Fruit fly (Drosophila melanogaster) whole organism, pupa: ENCODE results near the gene Iru.

Source experiments
- CG12605 ChIP-seq: fragments of 200-800 bp; sonication (Bioruptor generic); IDR thresholded peaks from 2 replicates; pipeline ENCODE4 v1.3.6; 2022; ENCODE audit warnings: missing biosample characterization, missing genetic modification characterization
- CG13204 ChIP-seq: fragments of 200-800 bp; sonication (Bioruptor generic); optimal IDR thresholded peaks from 2 replicates; lab custom pipeline; 2018; ENCODE audit warnings: missing biosample characterization, mild to moderate bottlenecking, missing genetic modification characterization, moderate library complexity
- CG32121 ChIP-seq: fragments of 200-800 bp; sonication (Bioruptor generic); IDR thresholded peaks from 2 replicates; pipeline ENCODE4 v1.3.6; 2022; ENCODE audit warnings: missing biosample characterization, missing genetic modification characterization
- CG34367 ChIP-seq: fragments of 200-800 bp; sonication (Bioruptor generic); optimal IDR thresholded peaks from 2 replicates; lab custom pipeline; 2018; ENCODE audit warnings: missing biosample characterization, mild to moderate bottlenecking, missing genetic modification characterization
- CG4496 ChIP-seq: fragments of 200-800 bp; sonication (Bioruptor generic); IDR thresholded peaks from 3 replicates; pipeline ENCODE4 v1.3.6; 2022; ENCODE audit warnings: missing biosample characterization, missing genetic modification characterization
- CG8159 ChIP-seq: fragments of 200-800 bp; sonication (Bioruptor generic); optimal IDR thresholded peaks from 3 replicates; lab custom pipeline; 2018; ENCODE audit warnings: missing biosample characterization, mild to moderate bottlenecking, missing genetic modification characterization, moderate library complexity

- TF ChIP-seq CG34367 (tag; lab: Kevin White, UChicago) (no peak), CG12605 (GFP tag; lab: Robert Waterston, UW) (no peak), CG4496 (GFP tag; lab: Robert Waterston, UW) (no peak), CG32121 (GFP tag; lab: Robert Waterston, UW) (no peak), CG13204 (GFP tag; lab: Kevin White, UChicago) (no peak), CG8159 (tag; lab: Kevin White, UChicago) (no peak)
These were observed 40.7 kb upstream of the Iru start for dm6 chr3R:8965546-8965945.
